Worm (Caenorhabditis elegans): ENCODE results near the gene C48A7.16.

- no peak for TF ChIP-seq fos-1 (tag; optimal IDR thresholded peaks at IDR 0.05)
- TF ChIP-seq unc-39 (tag; optimal IDR thresholded peaks at IDR 0.05): no peak
- no peak for TF ChIP-seq lin-15B (tag; optimal IDR thresholded peaks at IDR 0.05)
- TF ChIP-seq snpc-4 (tag; optimal IDR thresholded peaks at IDR 0.05): no peak
- no peak for TF ChIP-seq ceh-16 (tag; optimal IDR thresholded peaks at IDR 0.05)
- TF ChIP-seq nhr-76 (tag; optimal IDR thresholded peaks at IDR 0.05): no peak
- TF ChIP-seq nhr-237 (tag; optimal IDR thresholded peaks at IDR 0.05): no peak
- no peak for TF ChIP-seq jun-1 (tag; optimal IDR thresholded peaks at IDR 0.05)
- TF ChIP-seq lin-39 (tag; optimal IDR thresholded peaks at IDR 0.05): no peak
- TF ChIP-seq nhr-28 (tag; optimal IDR thresholded peaks at IDR 0.05): no peak
- no peak for TF ChIP-seq ztf-4 (tag; optimal IDR thresholded peaks at IDR 0.05)
- no peak for TF ChIP-seq unc-62 (GFP tag; optimal IDR thresholded peaks at IDR 0.05)
Observed at ce11 chrIV:7447556-7447955, 42.3 kb downstream of the C48A7.16 start, which contains the start of gene B0496.2.

Measured in whole organism, L3 larva.